Fruit fly (Drosophila melanogaster) whole organism, prepupa: ENCODE measurements around the gene JMJD5.
A peak's percentile ranks its signal among the peaks of the same experiment; 100 is the strongest.

Experiments
- Blimp-1 ChIP-seq: fragments of 200-800 bp; sonication (Bioruptor generic); optimal IDR thresholded peaks from 3 replicates; lab custom pipeline; 2017; ENCODE audit warnings: missing biosample characterization, missing genetic modification characterization, mild to moderate bottlenecking, moderate library complexity, missing genetic modification reagents
- CG10631 ChIP-seq: fragments of 200-800 bp; sonication (Bioruptor generic); optimal IDR thresholded peaks from 2 replicates; lab custom pipeline; 2016; ENCODE audit warnings: missing biosample characterization, missing genetic modification characterization
- CG11294 ChIP-seq: fragments of 200-800 bp; sonication (Bioruptor generic); IDR thresholded peaks from 2 replicates; pipeline ENCODE4 v1.3.6; 2022; ENCODE audit warnings: missing biosample characterization, missing genetic modification characterization
- CG11902 ChIP-seq: fragments of 200-800 bp; sonication (Bioruptor generic); optimal IDR thresholded peaks from 3 replicates; lab custom pipeline; 2016; ENCODE audit warnings: missing biosample characterization, missing genetic modification characterization
- CG15336 ChIP-seq: fragments of 200-800 bp; sonication (Bioruptor generic); IDR thresholded peaks from 2 replicates; pipeline ENCODE4 v1.3.6; 2022; ENCODE audit warnings: missing biosample characterization, missing genetic modification characterization
- CG1621 ChIP-seq: fragments of 200-800 bp; sonication (Bioruptor generic); optimal IDR thresholded peaks from 3 replicates; lab custom pipeline; 2018; ENCODE audit warnings: missing biosample characterization, mild to moderate bottlenecking, missing genetic modification characterization
- CG16779 ChIP-seq: fragments of 200-800 bp; sonication (Bioruptor generic); optimal IDR thresholded peaks from 3 replicates; lab custom pipeline; 2017; ENCODE audit warnings: missing biosample characterization, mild to moderate bottlenecking, missing genetic modification characterization
- CG3032 ChIP-seq: fragments of 200-800 bp; optimal IDR thresholded peaks from 2 replicates; lab custom pipeline; 2019; ENCODE audit warnings: missing biosample characterization, mild to moderate bottlenecking, missing genetic modification characterization, moderate library complexity
- CG31627 ChIP-seq: fragments of 200-800 bp; sonication (Bioruptor generic); optimal IDR thresholded peaks from 3 replicates; lab custom pipeline; 2016; ENCODE audit warnings: missing biosample characterization, missing genetic modification characterization
- CG34406 ChIP-seq: fragments of 200-800 bp; sonication (Bioruptor generic); optimal IDR thresholded peaks from 3 replicates; lab custom pipeline; 2016; ENCODE audit warnings: missing biosample characterization, missing genetic modification characterization
- CG4318 ChIP-seq: fragments of 200-800 bp; sonication (Bioruptor generic); optimal IDR thresholded peaks from 3 replicates; lab custom pipeline; 2017; ENCODE audit warnings: missing biosample characterization, mild to moderate bottlenecking, missing genetic modification characterization
- CG6792 ChIP-seq: fragments of 200-800 bp; sonication (Bioruptor generic); optimal IDR thresholded peaks from 3 replicates; lab custom pipeline; 2016; ENCODE audit warnings: missing biosample characterization, missing genetic modification characterization
- CG6808 ChIP-seq: fragments of 200-800 bp; sonication (Bioruptor generic); optimal IDR thresholded peaks from 3 replicates; lab custom pipeline; 2017; ENCODE audit warnings: missing biosample characterization, missing genetic modification characterization, mild to moderate bottlenecking, moderate library complexity, missing genetic modification reagents
- CG6854 ChIP-seq: fragments of 200-800 bp; sonication (Bioruptor generic); optimal IDR thresholded peaks from 2 replicates; lab custom pipeline; 2017; ENCODE audit warnings: missing biosample characterization, mild to moderate bottlenecking, missing genetic modification characterization
- CG7368 ChIP-seq: fragments of 200-800 bp; sonication (Bioruptor generic); optimal IDR thresholded peaks from 3 replicates; lab custom pipeline; 2016; ENCODE audit warnings: missing biosample characterization, missing genetic modification characterization
- CG8319 ChIP-seq: fragments of 200-800 bp; sonication (Bioruptor generic); optimal IDR thresholded peaks from 3 replicates; lab custom pipeline; 2016; ENCODE audit warnings: missing biosample characterization, missing genetic modification characterization
- CG9139 ChIP-seq: fragments of 200-800 bp; sonication (Bioruptor generic); optimal IDR thresholded peaks from 3 replicates; lab custom pipeline; 2017; ENCODE audit warnings: missing biosample characterization, mild to moderate bottlenecking, missing genetic modification characterization
- Eip78C ChIP-seq: fragments of 200-800 bp; sonication (Bioruptor generic); peaks from one replicate; lab custom pipeline; 2016; ENCODE audit warnings: missing biosample characterization, missing genetic modification characterization
- Eip93F ChIP-seq: fragments of 200-800 bp; sonication (Bioruptor generic); optimal IDR thresholded peaks from 2 replicates; lab custom pipeline; 2016; ENCODE audit warnings: missing biosample characterization, mild to moderate bottlenecking, missing genetic modification characterization
- Ets21C ChIP-seq: fragments of 200-800 bp; sonication (Bioruptor generic); optimal IDR thresholded peaks from 3 replicates; lab custom pipeline; 2016; ENCODE audit warnings: missing biosample characterization, missing genetic modification characterization
- Ets96B ChIP-seq: fragments of 200-800 bp; optimal IDR thresholded peaks from 2 replicates; lab custom pipeline; 2019; ENCODE audit warnings: missing biosample characterization, mild to moderate bottlenecking, missing genetic modification characterization, moderate library complexity
- Gug ChIP-seq: fragments of 200-800 bp; sonication (Bioruptor generic); IDR thresholded peaks from 2 replicates; pipeline ENCODE4 v1.3.6; 2022; ENCODE audit warnings: missing biosample characterization, missing genetic modification characterization
- Hr38 ChIP-seq: sonication (Bioruptor generic); optimal IDR thresholded peaks from 2 replicates; lab custom pipeline; 2016; ENCODE audit warnings: missing biosample characterization, missing genetic modification characterization
- Lpt ChIP-seq: fragments of 200-800 bp; sonication (Bioruptor generic); optimal IDR thresholded peaks from 3 replicates; lab custom pipeline; 2016; ENCODE audit warnings: missing biosample characterization, missing genetic modification characterization
- Met ChIP-seq: fragments of 200-800 bp; sonication (Bioruptor generic); optimal IDR thresholded peaks from 3 replicates; lab custom pipeline; 2016; ENCODE audit warnings: missing biosample characterization, missing genetic modification characterization
- OdsH ChIP-seq: fragments of 200-800 bp; sonication (Bioruptor generic); optimal IDR thresholded peaks from 3 replicates; lab custom pipeline; 2016; ENCODE audit warnings: missing biosample characterization, missing genetic modification characterization
- Sox102F ChIP-seq: fragments of 200-800 bp; sonication (Bioruptor generic); optimal IDR thresholded peaks from 2 replicates; lab custom pipeline; 2016; ENCODE audit warnings: missing biosample characterization, mild to moderate bottlenecking, missing genetic modification characterization
- acj6 ChIP-seq: fragments of 200-800 bp; sonication (Bioruptor generic); optimal IDR thresholded peaks from 3 replicates; lab custom pipeline; 2016; ENCODE audit warnings: missing biosample characterization, missing genetic modification characterization
- dac ChIP-seq: fragments of 200-800 bp; sonication (Bioruptor generic); optimal IDR thresholded peaks from 2 replicates; lab custom pipeline; 2017; ENCODE audit warnings: missing biosample characterization, mild to moderate bottlenecking, missing genetic modification characterization
- dsx ChIP-seq: fragments of 200-800 bp; optimal IDR thresholded peaks from 3 replicates; lab custom pipeline; 2019; ENCODE audit warnings: missing biosample characterization, mild to moderate bottlenecking, missing genetic modification characterization, moderate library complexity; ENCODE audit not compliant: poor library complexity, severe bottlenecking
- esn ChIP-seq: fragments of 200-800 bp; sonication (Bioruptor generic); optimal IDR thresholded peaks from 2 replicates; lab custom pipeline; 2016; ENCODE audit warnings: missing biosample characterization, mild to moderate bottlenecking, missing genetic modification characterization, moderate library complexity
- fkh ChIP-seq: fragments of 200-800 bp; sonication (Bioruptor generic); optimal IDR thresholded peaks from 3 replicates; lab custom pipeline; 2017; ENCODE audit warnings: missing biosample characterization, mild to moderate bottlenecking, missing genetic modification characterization, moderate library complexity
- lz ChIP-seq: fragments of 200-800 bp; sonication (Bioruptor generic); optimal IDR thresholded peaks from 3 replicates; lab custom pipeline; 2016; ENCODE audit warnings: missing biosample characterization, missing genetic modification characterization
- net ChIP-seq: fragments of 200-800 bp; sonication (Bioruptor generic); optimal IDR thresholded peaks from 3 replicates; lab custom pipeline; 2016; ENCODE audit warnings: missing biosample characterization, missing genetic modification characterization
- pdm3 ChIP-seq: fragments of 200-800 bp; sonication (Bioruptor generic); optimal IDR thresholded peaks from 3 replicates; lab custom pipeline; 2016; ENCODE audit warnings: missing biosample characterization, missing genetic modification characterization
- salr ChIP-seq, 2 experiments: fragments of 200-800 bp; sonication (Bioruptor generic); optimal IDR thresholded peaks; 3 replicates each; lab custom pipeline; 2016 to 2018; ENCODE audit warnings: missing biosample characterization in 2 of 2, missing genetic modification characterization in 2 of 2, mild to moderate bottlenecking in 1 of 2
- spab ChIP-seq: fragments of 200-800 bp; sonication (Bioruptor generic); optimal IDR thresholded peaks from 2 replicates; lab custom pipeline; 2017; ENCODE audit warnings: missing biosample characterization, mild to moderate bottlenecking, missing genetic modification characterization, missing genetic modification reagents
- ss ChIP-seq, 2 experiments: fragments of 200-800 bp; sonication (Bioruptor generic); optimal IDR thresholded peaks; 2 replicates in 1 of 2; 3 replicates in 1 of 2; lab custom pipeline; 2017 to 2018; ENCODE audit warnings: mild to moderate bottlenecking in 2 of 2, missing biosample characterization in 2 of 2, missing genetic modification characterization in 2 of 2, moderate library complexity in 1 of 2
- svp ChIP-seq: fragments of 200-800 bp; sonication (Bioruptor generic); peaks from one replicate; lab custom pipeline; 2016; ENCODE audit warnings: missing biosample characterization, missing genetic modification characterization
- topi ChIP-seq: fragments of 200-800 bp; sonication (Bioruptor generic); optimal IDR thresholded peaks from 3 replicates; lab custom pipeline; 2016; ENCODE audit warnings: missing biosample characterization, missing genetic modification characterization
- vri ChIP-seq: fragments of 200-800 bp; sonication (Bioruptor generic); optimal IDR thresholded peaks from 3 replicates; lab custom pipeline; 2016; ENCODE audit warnings: missing biosample characterization, mild to moderate bottlenecking, missing genetic modification characterization

The JMJD5 gene

dm6 chr3L:837552-838187, 3.5 kb downstream of the JMJD5 start, which contains the start of the genes CG13901 and CG13887 (continued):
- TF ChIP-seq Met (GFP tag; lab: Kevin White, UChicago) (peak; percentile 90), CG8319 (peak; percentile 74), esn (peak; percentile 93), CG10631 (GFP tag; lab: Kevin White, UChicago) (peak; percentile 91), CG6792 (GFP tag; lab: Kevin White, UChicago) (peak; percentile 83), CG7368 (GFP tag; lab: Kevin White, UChicago) (peak; percentile 83), CG4318 (GFP tag; lab: Kevin White, UChicago) (no peak), Lpt (GFP tag; lab: Kevin White, UChicago) (peak; percentile 86), lz (peak; percentile 92), Hr38 (GFP tag; lab: Kevin White, UChicago) (peak; percentile 31), vri (GFP tag; lab: Kevin White, UChicago) (peak; percentile 90), net (peak; percentile 82), Ets96B (peak; percentile 84), CG11294 (GFP tag; lab: Robert Waterston, UW) (peak; percentile 76), CG6808 (peak; percentile 85), salr (GFP tag; optimal IDR thresholded peaks at IDR 0.05; lab: Kevin White, UChicago) (peak; percentile 66 to 80), Eip93F (peak; percentile 79), CG9139 (GFP tag; lab: Kevin White, UChicago) (peak; percentile 35), fkh (GFP tag; lab: Kevin White, UChicago) (peak; percentile 99), CG6854 (GFP tag; lab: Kevin White, UChicago) (peak; percentile 83), acj6 (GFP tag; lab: Kevin White, UChicago) (peak; percentile 92), Ets21C (peak; percentile 91), topi (GFP tag; lab: Kevin White, UChicago) (peak; percentile 89), Blimp-1 (peak; percentile 44), CG15336 (GFP tag; lab: Robert Waterston, UW) (peak; percentile 72)

- TF ChIP-seq Eip78C (GFP tag; lab: Kevin White, UChicago) (peak; percentile 11), CG8319 (no peak), net (no peak), fkh (GFP tag; lab: Kevin White, UChicago) (peak; percentile 94), Blimp-1 (peak; percentile 79)
Observed at dm6 chr3L:835455-836034, 5.6 kb downstream of the JMJD5 start, which contains the start of gene CG42554. CG42554 (plus strand) TSS chr3L:835683.

- peak; percentile 66 for TF ChIP-seq fkh (GFP tag; lab: Kevin White, UChicago)
- no peak for TF ChIP-seq pdm3 (GFP tag; lab: Kevin White, UChicago)
- TF ChIP-seq, all 60 proteins: peak for 1
Observed at dm6 chr3L:833878-834277, 7.3 kb downstream of the JMJD5 start, which contains the start of gene CG42553. CG42553 (plus strand) TSS chr3L:834093.

- TF ChIP-seq spab (GFP tag; lab: Kevin White, UChicago) (no peak), svp (GFP tag; lab: Kevin White, UChicago) (no peak), CG31627 (GFP tag; lab: Kevin White, UChicago) (no peak), Met (GFP tag; lab: Kevin White, UChicago) (no peak), dsx (peak; percentile 40), ss (GFP tag; optimal IDR thresholded peaks at IDR 0.05; lab: Kevin White, UChicago) (peak; percentile 14 to 38), net (no peak), CG16779 (no peak), CG11902 (GFP tag; lab: Kevin White, UChicago) (peak; percentile 3), CG15336 (GFP tag; lab: Robert Waterston, UW) (no peak), OdsH (GFP tag; lab: Kevin White, UChicago) (no peak), vri (GFP tag; lab: Kevin White, UChicago) (no peak), esn (no peak), CG1621 (tag; lab: Kevin White, UChicago) (no peak), CG11294 (GFP tag; lab: Robert Waterston, UW) (no peak), pdm3 (GFP tag; lab: Kevin White, UChicago) (no peak), Sox102F (GFP tag; lab: Kevin White, UChicago) (no peak), CG34406 (GFP tag; lab: Kevin White, UChicago) (no peak), dac (GFP tag; lab: Kevin White, UChicago) (no peak), fkh (GFP tag; lab: Kevin White, UChicago) (no peak), CG3032 (tag; lab: Kevin White, UChicago) (no peak), Gug (GFP tag; lab: Robert Waterston, UW) (0 out of 2 replicates have a peak, but pooled peaks have one; percentile 18)
Observed at dm6 chr3L:832897-833857, 8.0 kb downstream of the JMJD5 start, which contains the start of gene Sf3b3. Sf3b3 (minus strand) TSS chr3L:833385.
